Worm (Caenorhabditis elegans): Measurements from ENCODE around the gene T09B9.5.

ce11 chrX:9742058-9742457 is 35.5 kb upstream of the T09B9.5 start:
- TF ChIP-seq ceh-13 (GFP tag; optimal IDR thresholded peaks at IDR 0.05) (no peak), ama-1 (optimal IDR thresholded peaks at IDR 0.05) (no peak), tra-4 (tag; optimal IDR thresholded peaks at IDR 0.05) (no peak), B0310.2 (tag; optimal IDR thresholded peaks at IDR 0.05) (no peak), scrt-1 (GFP tag; IDR thresholded peaks at IDR 0.05) (no peak), sea-1 (GFP tag; conservative IDR thresholded peaks at IDR 0.05) (no peak)
